Worm (Caenorhabditis elegans) whole organism, early embryonic: Measurements from ENCODE around the gene C17E7.13.

ENCODE experiments used
- B0310.2 ChIP-seq: sonication (generic microtip); optimal IDR thresholded peaks from 2 replicates; lab custom pipeline; 2016; ENCODE audit warnings: mild to moderate bottlenecking, missing genetic modification characterization, missing compliant biosample characterization
- F13C5.2 ChIP-seq: sonication (generic microtip); optimal IDR thresholded peaks from 2 replicates; lab custom pipeline; 2017; ENCODE audit warnings: mild to moderate bottlenecking, missing genetic modification characterization, inconsistent platforms, missing compliant biosample characterization
- aly-1 ChIP-seq: sonication (generic microtip); optimal IDR thresholded peaks from 2 replicates; lab custom pipeline; 2016; ENCODE audit warnings: missing genetic modification characterization, missing compliant biosample characterization
- ama-1 ChIP-seq: fragments of 150-350 bp; optimal IDR thresholded peaks from 2 replicates; lab custom pipeline; 2014
- ceh-13 ChIP-seq: fragments of 200-800 bp; sonication (Bioruptor generic); optimal IDR thresholded peaks from 2 replicates; lab custom pipeline; 2018; ENCODE audit warnings: mild to moderate bottlenecking, missing genetic modification characterization, missing compliant biosample characterization
- ceh-36 ChIP-seq: sonication (generic microtip); optimal IDR thresholded peaks from 2 replicates; lab custom pipeline; 2016; ENCODE audit warnings: missing genetic modification characterization, inconsistent platforms, missing compliant biosample characterization
- ets-7 ChIP-seq: sonication (generic microtip); optimal IDR thresholded peaks from 2 replicates; lab custom pipeline; 2016; ENCODE audit warnings: missing genotype, missing genetic modification characterization, missing compliant biosample characterization
- flt-1 ChIP-seq: fragments of 200-800 bp; sonication (Bioruptor generic); IDR thresholded peaks from 2 replicates; pipeline ENCODE4 v1.3.6; 2022; ENCODE audit warnings: missing genetic modification characterization, missing compliant biosample characterization
- hmbx-1 ChIP-seq: sonication (generic microtip); optimal IDR thresholded peaks from 2 replicates; lab custom pipeline; 2016; ENCODE audit warnings: mild to moderate bottlenecking, missing genetic modification characterization, missing compliant biosample characterization
- hmg-4 ChIP-seq: fragments of 200-800 bp; sonication (Bioruptor generic); optimal IDR thresholded peaks from 2 replicates; lab custom pipeline; 2018; ENCODE audit warnings: mild to moderate bottlenecking, missing genetic modification characterization, missing compliant biosample characterization
- hnd-1 ChIP-seq: sonication (generic microtip); optimal IDR thresholded peaks from 2 replicates; lab custom pipeline; 2016; ENCODE audit warnings: missing genetic modification characterization, missing compliant biosample characterization
- pes-1 ChIP-seq: fragments of 200-800 bp; sonication (Bioruptor generic); IDR thresholded peaks from 2 replicates; pipeline ENCODE4 v1.3.6; 2022; ENCODE audit warnings: missing genetic modification reagents, missing genetic modification characterization, missing compliant biosample characterization
- scrt-1 ChIP-seq: fragments of 200-800 bp; sonication (Bioruptor generic); IDR thresholded peaks from 2 replicates; pipeline ENCODE4 v1.3.6; 2022; ENCODE audit warnings: missing genetic modification characterization, missing compliant biosample characterization
- sea-1 ChIP-seq: fragments of 200-800 bp; sonication (Bioruptor generic); conservative IDR thresholded peaks from 2 replicates; pipeline ENCODE4 v1.3.6; 2022; ENCODE audit warnings: missing genetic modification characterization, missing compliant biosample characterization
- tbx-11 ChIP-seq: fragments of 200-800 bp; sonication (Bioruptor generic); IDR thresholded peaks from 2 replicates; pipeline ENCODE4 v1.3.6; 2022; ENCODE audit warnings: missing genetic modification characterization, missing compliant biosample characterization
- tbx-37 ChIP-seq: fragments of 200-800 bp; sonication (Bioruptor generic); conservative IDR thresholded peaks from 2 replicates; pipeline ENCODE4 v1.3.6; 2022; ENCODE audit warnings: missing genetic modification reagents, missing genetic modification characterization, missing compliant biosample characterization
- tra-4 ChIP-seq: sonication (generic microtip); optimal IDR thresholded peaks from 2 replicates; lab custom pipeline; 2017; ENCODE audit warnings: missing genetic modification characterization, missing compliant biosample characterization

C17E7.13 gene

ce11 chrV:3851760-3852159 is 37.3 kb downstream of the C17E7.13 start:
- TF ChIP-seq aly-1 (tag; lab: Kevin White, UChicago) = no peak
- no peak for TF ChIP-seq hnd-1 (tag; lab: Kevin White, UChicago)
- TF ChIP-seq tbx-11 (GFP tag; lab: Robert Waterston, UW) = no peak
- no peak for TF ChIP-seq scrt-1 (GFP tag; lab: Robert Waterston, UW)
- TF ChIP-seq tbx-37 (GFP tag; lab: Robert Waterston, UW) = no peak
- no peak for TF ChIP-seq ceh-13
- TF ChIP-seq ets-7 (tag; lab: Kevin White, UChicago) = no peak
- no peak for TF ChIP-seq hmg-4 (GFP tag; lab: Kevin White, UChicago)
- TF ChIP-seq pes-1 (GFP tag; lab: Robert Waterston, UW) = no peak
- no peak for TF ChIP-seq ama-1 (lab: Kevin White, UChicago)
- TF ChIP-seq flt-1 = no peak
- no peak for TF ChIP-seq sea-1
- no peak for TF ChIP-seq ceh-36 (tag; lab: Kevin White, UChicago)
- TF ChIP-seq B0310.2 (tag; lab: Kevin White, UChicago) = no peak
- TF ChIP-seq hmbx-1 (tag; lab: Kevin White, UChicago) = no peak
- no peak for TF ChIP-seq tra-4 (tag; lab: Kevin White, UChicago)
- TF ChIP-seq F13C5.2 (tag; lab: Kevin White, UChicago) = no peak

DNA sequence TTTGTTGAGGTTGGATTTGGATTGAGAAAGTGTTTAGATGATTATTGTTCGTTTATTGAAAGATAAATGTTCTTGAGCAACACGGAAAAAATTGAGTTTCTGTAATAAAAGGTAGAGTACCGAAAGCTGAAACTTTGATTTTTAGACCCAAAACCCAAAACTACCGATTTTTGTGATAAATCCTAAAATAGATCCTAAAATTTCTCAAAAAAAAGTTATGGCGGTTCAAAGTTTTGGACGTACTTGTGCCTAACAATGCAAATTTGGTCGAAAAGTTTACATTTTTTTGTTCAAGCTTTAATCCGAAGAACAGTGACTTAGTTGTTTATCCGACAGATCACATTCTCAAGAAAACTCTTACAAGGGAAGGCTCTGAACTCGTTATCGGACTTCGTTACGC is 41.8 kb downstream of the C17E7.13 start, which contains the start of gene nhr-185:
Gene nhr-185, minus strand, starts transcription at position 101 of the 400 bp plus-strand sequence.
- TF ChIP-seq ceh-36 (tag; lab: Kevin White, UChicago) (no peak), F13C5.2 (tag; lab: Kevin White, UChicago) (no peak), scrt-1 (GFP tag; lab: Robert Waterston, UW) (no peak)

DNA sequence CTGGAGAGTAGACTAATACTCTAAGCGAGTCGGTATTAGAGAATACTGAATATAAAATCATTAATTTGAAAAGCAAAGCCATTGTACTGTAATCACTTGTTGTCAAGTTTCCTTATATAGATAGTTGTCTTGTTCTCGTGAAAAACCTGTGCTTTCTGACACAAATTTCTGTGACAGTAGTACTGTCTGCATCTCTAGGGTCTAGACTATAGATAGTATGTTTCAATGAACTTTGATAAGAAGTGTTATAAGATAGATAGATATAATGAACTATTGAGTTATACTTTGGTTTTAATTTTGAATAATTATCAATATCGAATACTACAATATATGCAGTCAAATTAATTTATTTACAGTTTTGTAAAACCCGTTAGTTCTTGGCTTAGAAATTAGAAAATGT is 45.2 kb downstream of the C17E7.13 start, which contains the start of gene ugt-32:
Gene ugt-32, minus strand, starts transcription at position 82 of the 400 bp plus-strand sequence.
- TF ChIP-seq ets-7 (tag; lab: Kevin White, UChicago) (no peak), hmg-4 (GFP tag; lab: Kevin White, UChicago) (no peak), flt-1 (no peak), tbx-11 (GFP tag; lab: Robert Waterston, UW) (no peak), tbx-37 (GFP tag; lab: Robert Waterston, UW) (no peak), ama-1 (lab: Kevin White, UChicago) (no peak), sea-1 (no peak), ceh-36 (tag; lab: Kevin White, UChicago) (no peak), hmbx-1 (tag; lab: Kevin White, UChicago) (no peak), scrt-1 (GFP tag; lab: Robert Waterston, UW) (no peak), B0310.2 (tag; lab: Kevin White, UChicago) (no peak), aly-1 (tag; lab: Kevin White, UChicago) (no peak), pes-1 (GFP tag; lab: Robert Waterston, UW) (no peak), tra-4 (tag; lab: Kevin White, UChicago) (no peak)

DNA sequence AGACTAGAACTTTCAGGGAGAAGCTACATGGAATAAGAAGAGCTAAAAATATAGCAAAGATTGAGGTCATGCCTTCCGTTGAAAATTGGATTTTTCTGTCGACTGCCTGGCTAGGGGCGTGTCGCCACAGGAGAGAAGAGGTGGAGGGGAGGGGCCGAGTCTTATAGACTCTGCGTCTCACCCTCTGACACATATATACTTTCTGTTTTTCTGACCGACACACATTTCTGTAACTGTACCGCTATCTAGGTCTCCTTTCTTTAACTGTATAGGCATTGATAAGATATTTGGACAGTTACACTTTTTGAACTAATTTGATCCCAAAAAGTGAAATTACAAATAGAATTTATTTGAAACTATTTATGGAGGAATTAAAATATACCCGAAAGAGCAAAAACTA is 47.6 kb downstream of the C17E7.13 start:
- no peak for TF ChIP-seq sea-1
- no peak for TF ChIP-seq tra-4 (tag; lab: Kevin White, UChicago)
- no peak for TF ChIP-seq hnd-1 (tag; lab: Kevin White, UChicago)
- TF ChIP-seq flt-1 = no peak
- TF ChIP-seq tbx-37 (GFP tag; lab: Robert Waterston, UW) = no peak
- no peak for TF ChIP-seq aly-1 (tag; lab: Kevin White, UChicago)
- TF ChIP-seq scrt-1 (GFP tag; lab: Robert Waterston, UW) = no peak
- no peak for TF ChIP-seq pes-1 (GFP tag; lab: Robert Waterston, UW)
- TF ChIP-seq tbx-11 (GFP tag; lab: Robert Waterston, UW) = no peak
- no peak for TF ChIP-seq B0310.2 (tag; lab: Kevin White, UChicago)
- TF ChIP-seq hmbx-1 (tag; lab: Kevin White, UChicago) = no peak
- TF ChIP-seq ama-1 (lab: Kevin White, UChicago) = no peak
- TF ChIP-seq hmg-4 (GFP tag; lab: Kevin White, UChicago) = no peak
- TF ChIP-seq ceh-36 (tag; lab: Kevin White, UChicago) = no peak
